Worm (Caenorhabditis elegans): ENCODE results near the gene zipt-7.1.
"Not testable (repeated sequence)": the region's sequence is repeated elsewhere in the genome, so short reads cannot be mapped to it uniquely, and the experiment has no call there.

Gene zipt-7.1

DNA sequence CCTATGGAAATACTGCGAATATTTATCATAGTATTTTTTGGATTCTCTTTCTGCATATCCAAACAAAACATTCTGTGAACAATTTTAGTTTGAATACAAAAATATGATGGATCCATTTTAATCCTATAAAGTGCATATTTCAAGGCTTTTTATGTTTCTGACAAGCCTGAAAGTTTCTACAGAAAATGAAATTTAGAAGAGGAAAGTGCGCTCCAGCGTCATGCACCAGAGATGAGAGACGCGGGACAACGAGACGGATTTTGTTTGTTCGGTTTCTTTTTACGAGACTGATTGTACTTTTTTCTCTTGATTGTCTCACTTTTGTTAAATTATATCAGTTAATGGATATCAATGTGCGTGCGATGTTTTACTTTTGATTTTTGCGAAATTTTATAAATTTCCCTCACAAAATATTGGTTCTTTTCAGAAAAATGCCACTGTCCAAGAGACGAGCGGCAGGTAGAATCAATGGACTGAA is 43.2 kb upstream of the zipt-7.1 start, which contains the start of gene C49C3.6:
Gene C49C3.6 (plus strand): TSS at position 428 of the 478 bp plus-strand sequence.
- TF ChIP-seq bed-3 (GFP tag; optimal IDR thresholded peaks at IDR 0.05) (no peak), ces-1 (GFP tag; optimal IDR thresholded peaks at IDR 0.05) (peak; percentile 73)

ce11 chrIV:17328834-17329233 is 40.9 kb upstream of the zipt-7.1 start, which contains the start of gene ceh-88:
Gene ceh-88, plus strand, starts transcription at chrIV:17329188.
- TF ChIP-seq ceh-39 (tag; optimal IDR thresholded peaks at IDR 0.05) (no peak), ces-1 (GFP tag; optimal IDR thresholded peaks at IDR 0.05) (peak; percentile 84)

DNA sequence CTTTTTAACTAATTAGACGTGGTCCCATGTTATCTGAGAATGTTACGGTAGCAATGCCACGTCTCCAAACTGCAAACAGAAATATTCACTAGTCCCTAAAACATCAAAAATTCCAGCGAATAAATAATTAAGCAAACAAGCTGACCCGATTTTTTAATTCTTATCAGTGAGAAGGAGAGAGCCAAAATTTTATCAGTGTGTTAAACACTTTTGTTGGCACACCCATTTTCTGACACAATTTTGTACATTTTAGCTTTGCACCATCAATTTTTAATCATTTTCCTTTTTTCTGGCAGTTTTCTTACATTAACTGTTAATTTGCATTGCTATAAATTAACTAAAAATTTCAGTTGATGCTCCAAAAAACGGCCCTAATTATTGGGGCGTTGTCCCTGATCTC is 32.5 kb upstream of the zipt-7.1 start, which contains the start of gene C49C3.4:
Gene C49C3.4 (plus strand): TSS at position 351 of the 400 bp plus-strand sequence.
- TF ChIP-seq unc-120 (tag; optimal IDR thresholded peaks at IDR 0.05; ENCODE audit: poor library complexity, severe bottlenecking) = no peak
- no peak for TF ChIP-seq cnd-1 (tag; optimal IDR thresholded peaks at IDR 0.05)
- no peak for TF ChIP-seq nhr-237 (tag; optimal IDR thresholded peaks at IDR 0.05)
- no peak for TF ChIP-seq lin-13 (tag; optimal IDR thresholded peaks at IDR 0.05)
- no peak for TF ChIP-seq sptf-1 (tag; optimal IDR thresholded peaks at IDR 0.05)
- TF ChIP-seq lin-32 (GFP tag; optimal IDR thresholded peaks at IDR 0.05) = no peak
- TF ChIP-seq ceh-43 (GFP tag; optimal IDR thresholded peaks at IDR 0.05) = no peak
- TF ChIP-seq nhr-12 (tag; optimal IDR thresholded peaks at IDR 0.05) = no peak
- TF ChIP-seq snpc-4 (tag; optimal IDR thresholded peaks at IDR 0.05) = no peak
- TF ChIP-seq lsy-2 (tag; optimal IDR thresholded peaks at IDR 0.05) = no peak
- no peak for TF ChIP-seq ztf-11 (tag; optimal IDR thresholded peaks at IDR 0.05)

ce11 chrIV:17316398-17316797 is 28.5 kb upstream of the zipt-7.1 start, which contains the start of gene C49C3.20:
Gene C49C3.20, minus strand, starts transcription at chrIV:17316498.
- no peak for TF ChIP-seq ham-2 (GFP tag; optimal IDR thresholded peaks at IDR 0.05)
- no peak for TF ChIP-seq nhr-12 (tag; optimal IDR thresholded peaks at IDR 0.05)
- no peak for TF ChIP-seq blmp-1 (tag; optimal IDR thresholded peaks at IDR 0.05)

DNA sequence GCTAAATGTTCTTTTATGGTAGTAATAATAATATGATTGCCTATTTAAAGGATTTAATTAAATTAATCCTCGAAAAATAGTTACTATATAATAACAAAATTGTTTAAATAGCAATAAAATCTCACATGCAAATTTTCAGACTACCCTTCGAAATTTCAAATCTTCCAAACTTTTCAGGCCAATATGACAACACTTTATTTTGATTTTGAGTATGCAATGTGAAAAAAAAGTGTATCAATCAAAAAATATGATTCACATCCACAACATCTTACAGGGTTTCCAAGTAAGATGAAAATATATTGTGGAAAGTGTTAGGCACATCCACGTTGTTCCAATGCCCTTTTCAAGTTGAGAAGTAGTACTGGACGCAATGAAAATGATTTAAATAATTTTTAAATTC is 23.9 kb upstream of the zipt-7.1 start, which contains the start of gene snf-9:
Gene snf-9 (plus strand): TSS at position 301 of the 400 bp plus-strand sequence.
- TF ChIP-seq M03D4.4 (tag; optimal IDR thresholded peaks at IDR 0.05) = no peak
- no peak for TF ChIP-seq elt-3 (tag; optimal IDR thresholded peaks at IDR 0.05)
- no peak for TF ChIP-seq ham-2 (GFP tag; optimal IDR thresholded peaks at IDR 0.05)
- no peak for TF ChIP-seq zip-8 (tag; optimal IDR thresholded peaks at IDR 0.05)
- no peak for TF ChIP-seq ces-1 (GFP tag; optimal IDR thresholded peaks at IDR 0.05)

DNA sequence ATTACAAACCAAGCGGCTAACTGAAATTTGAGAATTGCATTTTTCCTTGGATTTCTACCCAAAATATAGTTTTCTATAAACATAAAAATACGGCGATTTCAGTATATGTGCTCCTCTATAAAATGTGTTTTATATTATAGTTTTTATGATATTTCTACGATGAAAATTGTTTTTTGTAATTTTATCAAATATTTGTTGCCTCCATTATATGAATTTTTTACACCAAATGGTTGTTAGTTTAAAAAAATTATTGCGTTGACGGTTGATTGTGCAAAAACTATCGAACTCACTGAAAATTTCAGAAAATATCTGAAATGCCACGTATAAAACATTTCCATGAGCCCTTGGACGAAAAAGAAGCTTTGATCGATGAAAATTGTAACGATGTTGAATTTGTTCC is 20.3 kb upstream of the zipt-7.1 start, which contains the start of gene T28F3.9:
Gene T28F3.9 (plus strand): TSS at position 301 of the 400 bp plus-strand sequence.
- no peak for TF ChIP-seq mab-5 (tag; optimal IDR thresholded peaks at IDR 0.05)
- TF ChIP-seq unc-62 (GFP tag; optimal IDR thresholded peaks at IDR 0.05) = no peak
- no peak for TF ChIP-seq zip-8 (tag; optimal IDR thresholded peaks at IDR 0.05)
- TF ChIP-seq M03D4.4 (tag; optimal IDR thresholded peaks at IDR 0.05) = no peak
- TF ChIP-seq sem-2 (GFP tag; optimal IDR thresholded peaks at IDR 0.05) = no peak
- no peak for TF ChIP-seq nhr-12 (tag; optimal IDR thresholded peaks at IDR 0.05)
- no peak for TF ChIP-seq drap-1 (GFP tag; optimal IDR thresholded peaks at IDR 0.05)
- no peak for TF ChIP-seq nhr-28 (tag; optimal IDR thresholded peaks at IDR 0.05)
- no peak for TF ChIP-seq snpc-4 (tag; optimal IDR thresholded peaks at IDR 0.05)
- TF ChIP-seq bed-3 (GFP tag; optimal IDR thresholded peaks at IDR 0.05) = no peak
- no peak for TF ChIP-seq lin-13 (tag; optimal IDR thresholded peaks at IDR 0.05)
- no peak for TF ChIP-seq nhr-2 (tag; optimal IDR thresholded peaks at IDR 0.05)
- no peak for TF ChIP-seq hlh-1 (tag; optimal IDR thresholded peaks at IDR 0.05)
- no peak for TF ChIP-seq ceh-43 (GFP tag; optimal IDR thresholded peaks at IDR 0.05)
- no peak for TF ChIP-seq cnd-1 (tag; optimal IDR thresholded peaks at IDR 0.05)
- no peak for TF ChIP-seq elt-3 (tag; optimal IDR thresholded peaks at IDR 0.05)
- TF ChIP-seq mep-1 (tag; optimal IDR thresholded peaks at IDR 0.05) = no peak
- TF ChIP-seq ztf-11 (tag; optimal IDR thresholded peaks at IDR 0.05) = no peak

DNA sequence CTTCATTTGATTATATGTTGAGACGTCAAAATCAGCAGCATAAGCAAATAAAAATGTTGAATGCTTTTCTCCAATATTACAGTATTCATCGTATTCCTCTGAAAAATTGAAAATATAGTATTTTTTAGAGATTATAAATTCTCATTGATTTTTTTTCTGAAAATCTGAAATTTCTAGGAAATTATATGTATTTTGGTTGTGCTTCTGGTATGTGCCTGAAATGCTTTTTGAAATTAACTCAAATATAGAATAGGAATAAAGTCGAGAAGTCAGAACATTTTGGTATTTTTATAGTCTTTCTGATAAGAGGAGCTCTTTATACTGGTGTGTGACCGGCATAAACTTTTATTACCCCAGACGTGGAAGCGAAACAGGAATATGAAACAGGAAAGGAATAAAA is 19.3 kb upstream of the zipt-7.1 start, which contains the start of gene T28F3.8:
Gene T28F3.8 (minus strand): TSS at position 101 of the 400 bp plus-strand sequence.
- TF ChIP-seq ceh-39 (tag; optimal IDR thresholded peaks at IDR 0.05); pha-4 (tag; optimal IDR thresholded peaks at IDR 0.05); unc-62 (GFP tag; optimal IDR thresholded peaks at IDR 0.05): not testable (repeated sequence)
